Worm (Caenorhabditis elegans) whole organism, L4/young adult: Measurements from ENCODE around the gene R148.4.

ENCODE experiments used
- W03F9.2 ChIP-seq: fragments of 150-350 bp; optimal IDR thresholded peaks from 2 replicates; lab custom pipeline; 2014; ENCODE audit warnings: missing biosample characterization, missing genetic modification characterization
- him-1 ChIP-seq: sonication (generic microtip); optimal IDR thresholded peaks from 2 replicates; lab custom pipeline; 2016; ENCODE audit warnings: missing genotype, missing genetic modification reagents, missing genetic modification characterization, missing compliant biosample characterization

- TF ChIP-seq W03F9.2 (tag; lab: Kevin White, UChicago), result no peak
- no peak for TF ChIP-seq him-1 (tag; lab: Kevin White, UChicago)
Measured at ce11 chrIII:3200563-3200962, 29.2 kb downstream of the R148.4 start.
